Fruit fly (Drosophila melanogaster) whole organism, embryonic: ENCODE measurements around the gene Prosbeta6.

Experiments used
- CG11456 ChIP-seq: fragments of 200-800 bp; sonication (Bioruptor generic); IDR thresholded peaks from 3 replicates; pipeline ENCODE4 v1.3.6; 2022; ENCODE audit warnings: missing biosample characterization, missing genetic modification characterization
- CG15479 ChIP-seq: fragments of 200-800 bp; sonication (Bioruptor generic); optimal IDR thresholded peaks from 3 replicates; lab custom pipeline; 2019; ENCODE audit warnings: missing biosample characterization, mild to moderate bottlenecking, missing genetic modification characterization, moderate library complexity
- CG8478 ChIP-seq: fragments of >200 bp; optimal IDR thresholded peaks from 2 replicates; lab custom pipeline; 2018
- Med ChIP-seq: fragments of 200-800 bp; sonication (Bioruptor generic); peaks from one replicate; lab custom pipeline; 2016; ENCODE audit warnings: missing biosample characterization, missing genetic modification characterization, mild to moderate bottlenecking, inconsistent platforms, moderate library complexity
- kah ChIP-seq: fragments of 200-800 bp; sonication (Bioruptor generic); optimal IDR thresholded peaks from 2 replicates; lab custom pipeline; 2018; ENCODE audit warnings: missing biosample characterization, mild to moderate bottlenecking, missing genetic modification characterization

DNA sequence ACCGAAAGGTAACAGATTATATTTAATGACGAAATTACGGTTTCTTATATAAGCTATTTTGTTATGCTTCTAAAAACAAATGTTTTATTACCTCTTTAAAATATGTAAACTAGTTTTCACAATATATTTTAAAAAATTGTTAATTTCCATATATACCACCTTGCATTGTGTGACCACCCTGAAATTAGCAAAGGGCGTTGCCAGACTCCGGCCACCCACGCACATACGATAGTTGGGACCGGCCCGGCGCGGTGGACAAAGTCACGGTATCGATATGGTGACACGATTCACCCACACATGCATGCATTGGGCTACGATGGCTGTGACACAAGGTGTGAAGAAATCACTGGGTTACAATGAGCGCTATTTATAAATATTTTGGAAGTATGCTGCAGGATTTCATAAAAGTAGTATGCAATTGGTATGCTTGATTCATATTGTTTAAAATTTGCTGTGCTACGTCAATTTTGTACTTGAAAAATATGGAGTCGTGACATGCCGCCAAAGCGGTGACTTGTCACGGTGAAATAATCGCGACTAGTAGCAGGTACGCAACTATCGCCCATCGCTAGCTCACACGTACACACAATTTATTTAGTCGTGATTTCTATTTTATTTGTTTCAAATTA lies 22.1 kb downstream of the Prosbeta6 start:
- no peak for TF ChIP-seq kah (GFP tag; lab: Kevin White, UChicago)
- peak; percentile 93 for TF ChIP-seq CG8478 (lab: Kevin White, UChicago)
- TF ChIP-seq CG11456 (GFP tag; lab: Robert Waterston, UW): peak; percentile 76; the same call in 2 of the 3 replicates
- no peak for TF ChIP-seq CG15479 (GFP tag; lab: Kevin White, UChicago)
- peak; percentile 95 for TF ChIP-seq Med (GFP tag; lab: Kevin White, UChicago)
